Fruit fly (Drosophila melanogaster) whole organism, pupa: ENCODE measurements around the gene RASSF8.

Experiments
- CG10348 ChIP-seq: fragments of 200-800 bp; sonication (Bioruptor generic); IDR thresholded peaks from 2 replicates; pipeline ENCODE4 v1.3.6; 2022; ENCODE audit warnings: missing biosample characterization, missing genetic modification characterization
- CG15710 ChIP-seq: fragments of 200-800 bp; sonication (Bioruptor generic); optimal IDR thresholded peaks from 2 replicates; lab custom pipeline; 2018; ENCODE audit warnings: missing biosample characterization, mild to moderate bottlenecking, missing genetic modification characterization, moderate library complexity
- CG17806 ChIP-seq: fragments of 200-800 bp; sonication (Bioruptor generic); optimal IDR thresholded peaks from 2 replicates; lab custom pipeline; 2018; ENCODE audit warnings: missing biosample characterization, mild to moderate bottlenecking, missing genetic modification characterization, moderate library complexity
- CG34367 ChIP-seq: fragments of 200-800 bp; sonication (Bioruptor generic); optimal IDR thresholded peaks from 2 replicates; lab custom pipeline; 2018; ENCODE audit warnings: missing biosample characterization, mild to moderate bottlenecking, missing genetic modification characterization
- CG4496 ChIP-seq: fragments of 200-800 bp; sonication (Bioruptor generic); IDR thresholded peaks from 3 replicates; pipeline ENCODE4 v1.3.6; 2022; ENCODE audit warnings: missing biosample characterization, missing genetic modification characterization
- CG8159 ChIP-seq: fragments of 200-800 bp; sonication (Bioruptor generic); optimal IDR thresholded peaks from 3 replicates; lab custom pipeline; 2018; ENCODE audit warnings: missing biosample characterization, mild to moderate bottlenecking, missing genetic modification characterization, moderate library complexity
- D1 ChIP-seq: fragments of 200-800 bp; sonication (Bioruptor generic); optimal IDR thresholded peaks from 2 replicates; lab custom pipeline; 2018; ENCODE audit warnings: missing biosample characterization, mild to moderate bottlenecking, missing genetic modification characterization, moderate library complexity
- EcR ChIP-seq: fragments of 200-800 bp; sonication (Bioruptor generic); optimal IDR thresholded peaks from 3 replicates; lab custom pipeline; 2019; ENCODE audit warnings: missing biosample characterization, missing genetic modification characterization, mild to moderate bottlenecking, moderate library complexity, missing genetic modification reagents
- Ets98B ChIP-seq: fragments of 200-800 bp; sonication (Bioruptor generic); IDR thresholded peaks from 2 replicates; pipeline ENCODE4 v1.3.6; 2022; ENCODE audit warnings: missing biosample characterization, missing genetic modification characterization
- Pif1A ChIP-seq: fragments of 200-800 bp; sonication (Bioruptor generic); optimal IDR thresholded peaks from 3 replicates; lab custom pipeline; 2016; ENCODE audit warnings: missing biosample characterization, missing genetic modification characterization
- Pif1B ChIP-seq: fragments of 200-800 bp; sonication (Bioruptor generic); optimal IDR thresholded peaks from 3 replicates; lab custom pipeline; 2016; ENCODE audit warnings: missing biosample characterization, missing genetic modification characterization

DNA sequence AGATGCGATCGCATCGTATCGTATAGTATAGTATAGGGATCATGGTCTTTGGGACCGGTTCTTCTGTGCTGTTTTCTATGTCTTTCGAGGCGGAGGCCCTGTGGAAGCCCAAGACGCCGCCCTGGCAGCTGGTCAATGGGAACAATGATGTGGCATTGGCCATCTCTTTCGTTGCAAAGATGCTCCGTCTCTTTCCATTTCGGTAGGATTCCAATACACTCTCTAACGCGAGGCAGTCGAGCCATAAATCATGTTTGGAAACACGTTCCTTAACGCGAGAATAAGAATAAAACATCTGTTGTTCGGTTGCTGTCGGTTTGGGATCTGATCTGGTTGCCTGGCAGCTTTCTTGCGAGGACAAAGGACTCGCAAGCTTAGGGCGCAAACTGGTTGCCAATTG lies 32.9 kb upstream of the RASSF8 start:
- no peak for TF ChIP-seq CG34367 (tag; lab: Kevin White, UChicago)
- TF ChIP-seq CG8159: no peak
- no peak for TF ChIP-seq Pif1A (GFP tag; lab: Kevin White, UChicago)
- TF ChIP-seq Ets98B (GFP tag; lab: Robert Waterston, UW): no peak
- TF ChIP-seq CG10348 (GFP tag; lab: Robert Waterston, UW): no peak
- TF ChIP-seq CG15710 (tag; lab: Kevin White, UChicago): no peak
- TF ChIP-seq Pif1B (GFP tag; lab: Kevin White, UChicago): no peak
- no peak for TF ChIP-seq D1
- TF ChIP-seq EcR (GFP tag; lab: Kevin White, UChicago): no peak
- no peak for TF ChIP-seq CG17806
- no peak for TF ChIP-seq CG4496 (GFP tag; lab: Robert Waterston, UW)
